Worm (Caenorhabditis elegans) whole organism, L4 larva: Measurements from ENCODE around the gene mes-4.

ENCODE experiments used
- D1046.2 ChIP-seq: fragments of 200-800 bp; sonication (Bioruptor generic); IDR thresholded peaks from 2 replicates; pipeline ENCODE4 v1.3.6; 2022; ENCODE audit warnings: missing genetic modification characterization, missing compliant biosample characterization
- F10B5.3 ChIP-seq: sonication (generic microtip); optimal IDR thresholded peaks from 2 replicates; lab custom pipeline; 2016; ENCODE audit warnings: mild to moderate bottlenecking, missing genetic modification characterization, missing compliant biosample characterization
- F37D6.2 ChIP-seq: sonication (generic microtip); optimal IDR thresholded peaks from 2 replicates; lab custom pipeline; 2016; ENCODE audit warnings: mild to moderate bottlenecking, missing genetic modification characterization, missing compliant biosample characterization
- F44E2.7 ChIP-seq: fragments of 200-800 bp; sonication (Bioruptor generic); IDR thresholded peaks from 2 replicates; pipeline ENCODE4 v2.1.2; 2022; ENCODE audit warnings: missing genetic modification characterization, missing compliant biosample characterization
- T26A8.4 ChIP-seq: fragments of 200-800 bp; sonication (Bioruptor generic); IDR thresholded peaks from 2 replicates; pipeline ENCODE4 v1.3.6; 2022; ENCODE audit warnings: missing genetic modification characterization, missing compliant biosample characterization
- Y48G9A.11 ChIP-seq: fragments of 200-800 bp; sonication (Bioruptor generic); IDR thresholded peaks from 2 replicates; pipeline ENCODE4 v1.3.6; 2022; ENCODE audit warnings: missing genetic modification reagents, missing genetic modification characterization, missing compliant biosample characterization
- aha-1 ChIP-seq: fragments of 150-350 bp; peaks from one replicate; lab custom pipeline; 2014; ENCODE audit warnings: missing biosample characterization, missing genetic modification characterization
- aly-2 ChIP-seq: sonication (generic microtip); optimal IDR thresholded peaks from 2 replicates; lab custom pipeline; 2018; ENCODE audit warnings: missing biosample characterization, missing genetic modification characterization
- ama-1 ChIP-seq: fragments of 150-350 bp; optimal IDR thresholded peaks from 2 replicates; lab custom pipeline; 2014; ENCODE audit warnings: inconsistent platforms, mixed read lengths
- attf-4 ChIP-seq: sonication (generic microtip); optimal IDR thresholded peaks from 3 replicates; lab custom pipeline; 2017; ENCODE audit warnings: missing biosample characterization, missing genetic modification characterization
- ceh-28 ChIP-seq: fragments of 150-350 bp; optimal IDR thresholded peaks from 2 replicates; lab custom pipeline; 2014; ENCODE audit warnings: missing biosample characterization, missing genetic modification reagents, missing genetic modification characterization
- ceh-44 ChIP-seq: fragments of 200-800 bp; sonication (Bioruptor generic); IDR thresholded peaks from 2 replicates; pipeline ENCODE4 v1.3.6; 2022; ENCODE audit warnings: missing genetic modification reagents, missing genetic modification characterization, missing compliant biosample characterization
- ces-1 ChIP-seq: fragments of 150-350 bp; sonication (generic microtip); optimal IDR thresholded peaks from 4 replicates; lab custom pipeline; 2014; ENCODE audit warnings: missing biosample characterization, missing genetic modification reagents, missing genetic modification characterization
- daf-12 ChIP-seq: fragments of 150-350 bp; optimal IDR thresholded peaks from 2 replicates; lab custom pipeline; 2014; ENCODE audit warnings: missing biosample characterization, missing genetic modification reagents, missing genetic modification characterization
- daf-16 ChIP-seq, 3 experiments: sonication (generic microtip); optimal IDR thresholded peaks; 2 replicates each; lab custom pipeline; 2016 to 2017; ENCODE audit warnings: missing genetic modification characterization in 3 of 3, missing genetic modification reagents in 3 of 3, mild to moderate bottlenecking in 2 of 3, missing compliant biosample characterization in 2 of 3, missing biosample characterization in 1 of 3, moderate library complexity in 1 of 3
- daf-19 ChIP-seq: fragments of 200-800 bp; sonication (Bioruptor generic); conservative IDR thresholded peaks from 2 replicates; pipeline ENCODE4 v1.3.6; 2022; ENCODE audit warnings: missing genetic modification characterization, missing compliant biosample characterization
- dpl-1 ChIP-seq: fragments of 150-350 bp; optimal IDR thresholded peaks from 2 replicates; lab custom pipeline; 2014; ENCODE audit warnings: missing biosample characterization, missing genetic modification reagents, missing genetic modification characterization
- duxl-1 ChIP-seq: sonication (generic microtip); optimal IDR thresholded peaks from 2 replicates; lab custom pipeline; 2016; ENCODE audit warnings: mild to moderate bottlenecking, missing genetic modification characterization, moderate library complexity, missing compliant biosample characterization; ENCODE audit not compliant: poor library complexity
- egl-27 ChIP-seq: sonication (generic microtip); optimal IDR thresholded peaks from 3 replicates; lab custom pipeline; 2017; ENCODE audit warnings: missing biosample characterization, missing genetic modification reagents, missing genetic modification characterization
- fkh-10 ChIP-seq: fragments of 150-350 bp; optimal IDR thresholded peaks from 2 replicates; lab custom pipeline; 2014; ENCODE audit warnings: missing biosample characterization, missing genetic modification reagents, missing genetic modification characterization
- fos-1 ChIP-seq: fragments of 150-350 bp; optimal IDR thresholded peaks from 2 replicates; lab custom pipeline; 2014; ENCODE audit warnings: missing biosample characterization, missing genetic modification characterization
- hif-1 ChIP-seq, 2 experiments: sonication (generic microtip); optimal IDR thresholded peaks; 2 replicates each; lab custom pipeline; 2016 to 2017; ENCODE audit warnings: missing compliant biosample characterization in 2 of 2, missing genetic modification characterization in 2 of 2, missing genetic modification reagents in 2 of 2, missing genotype in 2 of 2, mild to moderate bottlenecking in 1 of 2
- hlh-11 ChIP-seq: fragments of 200-800 bp; sonication (Bioruptor generic); optimal IDR thresholded peaks from 2 replicates; lab custom pipeline; 2018; ENCODE audit warnings: mild to moderate bottlenecking, missing genetic modification characterization, missing compliant biosample characterization
- hmg-1.1 ChIP-seq: fragments of 200-800 bp; sonication (Bioruptor generic); IDR thresholded peaks from 2 replicates; pipeline ENCODE4 v1.3.6; 2022; ENCODE audit warnings: missing genetic modification reagents, missing genetic modification characterization, missing compliant biosample characterization
- lim-7 ChIP-seq: fragments of 200-800 bp; sonication (Bioruptor generic); IDR thresholded peaks from 2 replicates; pipeline ENCODE4 v1.3.6; 2022; ENCODE audit warnings: missing genetic modification characterization, missing compliant biosample characterization
- lin-1 ChIP-seq: fragments of 200-800 bp; sonication (Bioruptor generic); IDR thresholded peaks from 2 replicates; pipeline ENCODE4 v1.3.6; 2022; ENCODE audit warnings: missing genetic modification reagents, missing genetic modification characterization, missing compliant biosample characterization
- lir-3 ChIP-seq: sonication (generic microtip); optimal IDR thresholded peaks from 2 replicates; lab custom pipeline; 2016; ENCODE audit warnings: mild to moderate bottlenecking, missing genetic modification characterization, missing compliant biosample characterization
- mdt-29 ChIP-seq: fragments of 200-800 bp; sonication (Bioruptor generic); IDR thresholded peaks from 2 replicates; pipeline ENCODE4 v1.3.6; 2022; ENCODE audit warnings: missing genetic modification reagents, missing genetic modification characterization, missing compliant biosample characterization
- mep-1 ChIP-seq: fragments of 150-350 bp; sonication (generic microtip); optimal IDR thresholded peaks from 3 replicates; lab custom pipeline; 2014; ENCODE audit warnings: missing biosample characterization, missing genetic modification characterization
- mxl-2 ChIP-seq: fragments of 200-800 bp; sonication (Bioruptor generic); conservative IDR thresholded peaks from 2 replicates; pipeline ENCODE4 v1.3.6; 2022; ENCODE audit warnings: missing genetic modification reagents, missing genetic modification characterization, missing compliant biosample characterization
- nhr-10 ChIP-seq: fragments of 150-350 bp; optimal IDR thresholded peaks from 2 replicates; lab custom pipeline; 2014; ENCODE audit warnings: missing biosample characterization, missing genetic modification characterization
- nhr-102 ChIP-seq: sonication (generic microtip); optimal IDR thresholded peaks from 2 replicates; lab custom pipeline; 2016; ENCODE audit warnings: mild to moderate bottlenecking, missing genetic modification characterization, moderate library complexity, missing compliant biosample characterization
- nhr-237 ChIP-seq: sonication (generic microtip); optimal IDR thresholded peaks from 2 replicates; lab custom pipeline; 2017; ENCODE audit warnings: missing biosample characterization, missing genetic modification characterization
- nhr-25 ChIP-seq: sonication (generic microtip); optimal IDR thresholded peaks from 2 replicates; lab custom pipeline; 2017; ENCODE audit warnings: missing genetic modification characterization, mild to moderate bottlenecking, missing compliant biosample characterization, antibody characterized with exemption, moderate library complexity, borderline replicate concordance; ENCODE audit not compliant: insufficient read depth
- nhr-48 ChIP-seq: sonication (generic microtip); optimal IDR thresholded peaks from 2 replicates; lab custom pipeline; 2016; ENCODE audit warnings: mild to moderate bottlenecking, missing genetic modification characterization, missing compliant biosample characterization
- nhr-77 ChIP-seq: fragments of 150-350 bp; optimal IDR thresholded peaks from 2 replicates; lab custom pipeline; 2014; ENCODE audit warnings: missing biosample characterization, missing genetic modification characterization
- pha-4 ChIP-seq, 2 experiments: fragments of 150-350 bp in 1 of 2; fragments of 200-800 bp in 1 of 2; sonication (Bioruptor generic) in 1 of 2; IDR thresholded peaks in 1 of 2; optimal IDR thresholded peaks in 1 of 2; 2 replicates each; pipeline versions ENCODE4 v1.3.6 to Lab custom; 2014 to 2022; ENCODE audit warnings: missing genetic modification characterization in 2 of 2, missing genetic modification reagents in 2 of 2, missing biosample characterization in 1 of 2, missing compliant biosample characterization in 1 of 2
- saeg-2 ChIP-seq: fragments of 200-800 bp; sonication (Bioruptor generic); IDR thresholded peaks from 2 replicates; pipeline ENCODE4 v1.3.6; 2022; ENCODE audit warnings: missing genetic modification reagents, missing genetic modification characterization, missing compliant biosample characterization
- snpc-1.2 ChIP-seq: fragments of 200-800 bp; sonication (Bioruptor generic); IDR thresholded peaks from 2 replicates; pipeline ENCODE4 v1.3.6; 2022; ENCODE audit warnings: missing genetic modification reagents, missing genetic modification characterization, missing compliant biosample characterization
- unc-39 ChIP-seq: sonication (generic microtip); optimal IDR thresholded peaks from 2 replicates; lab custom pipeline; 2017; ENCODE audit warnings: missing biosample characterization, missing genetic modification characterization
- vab-7 ChIP-seq: fragments of 200-800 bp; sonication (Bioruptor generic); IDR thresholded peaks from 2 replicates; pipeline ENCODE4 v1.3.6; 2022; ENCODE audit warnings: missing genetic modification reagents, missing genetic modification characterization, missing compliant biosample characterization
- zfp-2 ChIP-seq: sonication (generic microtip); optimal IDR thresholded peaks from 2 replicates; lab custom pipeline; 2016; ENCODE audit warnings: mild to moderate bottlenecking, missing genetic modification characterization, missing compliant biosample characterization
- zfp-3 ChIP-seq: fragments of 200-800 bp; sonication (Bioruptor generic); conservative IDR thresholded peaks from 2 replicates; pipeline ENCODE4 v1.3.6; 2022; ENCODE audit warnings: missing genetic modification reagents, missing genetic modification characterization, missing compliant biosample characterization
- zip-2 ChIP-seq: fragments of 150-350 bp; optimal IDR thresholded peaks from 2 replicates; lab custom pipeline; 2014; ENCODE audit warnings: missing biosample characterization, missing genetic modification characterization

mes-4 gene

ce11 chrV:13468190-13468765 is 30.9 kb upstream of the mes-4 start, which contains the start of the genes F25H9.6 and F25H9.7 (continued):
- TF ChIP-seq lim-7 (GFP tag; lab: Robert Waterston, UW) = no peak
- no peak for TF ChIP-seq attf-4 (tag; lab: Kevin White, UChicago)
- peak; percentile 69; the same call in 1 of the 2 replicates for TF ChIP-seq mdt-29 (GFP tag; lab: Robert Waterston, UW)
- no peak for TF ChIP-seq zfp-2 (tag; lab: Kevin White, UChicago)
- 0 out of 2 replicates have a peak, but pooled peaks have one; percentile 33 for TF ChIP-seq daf-19
- TF ChIP-seq hmg-1.1 (GFP tag; lab: Robert Waterston, UW) = peak; percentile 50; the same call in 1 of the 2 replicates
- peak; percentile 84 for TF ChIP-seq T26A8.4
- TF ChIP-seq D1046.2 (GFP tag; lab: Robert Waterston, UW) = peak; percentile 78; the same call in 1 of the 2 replicates
- no peak for TF ChIP-seq egl-27
- TF ChIP-seq mxl-2 (GFP tag; lab: Robert Waterston, UW) = peak; percentile 79
- peak; percentile 57; the same call in 1 of the 2 replicates for TF ChIP-seq vab-7 (GFP tag; lab: Robert Waterston, UW)
- peak; percentile 63; the same call in 1 of the 2 replicates for TF ChIP-seq ceh-44
- no peak; the same call in 1 of the 2 replicates for TF ChIP-seq snpc-1.2 (GFP tag; lab: Robert Waterston, UW)
- no peak for TF ChIP-seq nhr-10 (tag; lab: Kevin White, UChicago)
- TF ChIP-seq aly-2 (tag; lab: Kevin White, UChicago) = no peak
- TF ChIP-seq nhr-77 (tag; lab: Kevin White, UChicago) = peak; percentile 58
- TF ChIP-seq hlh-11 = peak; percentile 66
- TF ChIP-seq zip-2 (tag; lab: Kevin White, UChicago) = peak; percentile 11
- TF ChIP-seq daf-16 (GFP tag; optimal IDR thresholded peaks at IDR 0.05; lab: Kevin White, UChicago) = peak; percentile 43 to 86
- TF ChIP-seq daf-16 (tag; optimal IDR thresholded peaks at IDR 0.05; lab: Kevin White, UChicago) = peak; percentile 29
- TF ChIP-seq unc-39 (tag; lab: Kevin White, UChicago) = no peak
- TF ChIP-seq nhr-25 (tag; lab: Kevin White, UChicago) = no peak
- TF ChIP-seq fkh-10 (GFP tag; lab: Kevin White, UChicago) = no peak
- peak; percentile 62; the same call in 1 of the 2 replicates for TF ChIP-seq zfp-3 (GFP tag; lab: Robert Waterston, UW)
- TF ChIP-seq duxl-1 (tag; lab: Kevin White, UChicago) = peak; percentile 88
- no peak for TF ChIP-seq fos-1 (tag; lab: Kevin White, UChicago)
- TF ChIP-seq dpl-1 = peak; percentile 77
- TF ChIP-seq pha-4 (GFP tag; IDR thresholded peaks at IDR 0.05; lab: Robert Waterston, UW) = peak; percentile 36; the same call in 1 of the 2 replicates
- no peak for TF ChIP-seq pha-4 (tag; optimal IDR thresholded peaks at IDR 0.05; lab: Kevin White, UChicago)
- TF ChIP-seq hif-1 (tag; optimal IDR thresholded peaks at IDR 0.05; lab: Kevin White, UChicago) = peak; percentile 2 to 96
- TF ChIP-seq saeg-2 = no peak
- no peak for TF ChIP-seq daf-12 (tag; lab: Kevin White, UChicago)
- no peak for TF ChIP-seq ama-1 (lab: Kevin White, UChicago)

- TF ChIP-seq nhr-237 (tag; lab: Kevin White, UChicago) = no peak
- TF ChIP-seq duxl-1 (tag; lab: Kevin White, UChicago) = no peak
- no peak for TF ChIP-seq ceh-28 (tag; lab: Kevin White, UChicago)
- no peak for TF ChIP-seq lir-3 (tag; lab: Kevin White, UChicago)
- no peak for TF ChIP-seq lin-1 (GFP tag; lab: Robert Waterston, UW)
- no peak for TF ChIP-seq daf-16 (GFP tag; optimal IDR thresholded peaks at IDR 0.05; lab: Kevin White, UChicago)
- TF ChIP-seq daf-16 (tag; optimal IDR thresholded peaks at IDR 0.05; lab: Kevin White, UChicago) = peak; percentile 4
- peak; percentile 27 for TF ChIP-seq mep-1
- no peak for TF ChIP-seq F44E2.7
- no peak for TF ChIP-seq lim-7 (GFP tag; lab: Robert Waterston, UW)
- no peak for TF ChIP-seq nhr-102 (tag; lab: Kevin White, UChicago)
- TF ChIP-seq F10B5.3 (tag; lab: Kevin White, UChicago) = no peak
- TF ChIP-seq ces-1 = peak; percentile 18
- peak; percentile 54 for TF ChIP-seq aha-1
- no peak for TF ChIP-seq mxl-2 (GFP tag; lab: Robert Waterston, UW)
- TF ChIP-seq Y48G9A.11 (GFP tag; lab: Robert Waterston, UW) = no peak
- TF ChIP-seq D1046.2 (GFP tag; lab: Robert Waterston, UW) = no peak
- no peak for TF ChIP-seq nhr-48 (tag; lab: Kevin White, UChicago)
- no peak for TF ChIP-seq F37D6.2 (tag; lab: Kevin White, UChicago)
These were observed 26.8 kb upstream of the mes-4 start for ce11 chrV:13464123-13464522.
